Worm (Caenorhabditis elegans) whole organism, late embryonic: ENCODE measurements around the gene R186.3.

Experiments
- C38D4.7 ChIP-seq: fragments of 200-800 bp; sonication (Bioruptor generic); optimal IDR thresholded peaks from 2 replicates; lab custom pipeline; 2018; ENCODE audit warnings: mild to moderate bottlenecking, missing genetic modification characterization, moderate library complexity, missing compliant biosample characterization
- T23F11.4 ChIP-seq: fragments of 200-800 bp; sonication (Bioruptor generic); optimal IDR thresholded peaks from 2 replicates; lab custom pipeline; 2018; ENCODE audit warnings: mild to moderate bottlenecking, missing genetic modification characterization, missing compliant biosample characterization
- Y22D7AL.16 ChIP-seq: sonication (generic microtip); optimal IDR thresholded peaks from 2 replicates; lab custom pipeline; 2016; ENCODE audit warnings: missing genetic modification characterization, missing compliant biosample characterization
- ama-1 ChIP-seq: fragments of 150-350 bp; optimal IDR thresholded peaks from 2 replicates; lab custom pipeline; 2014
- ceh-18 ChIP-seq: sonication (generic microtip); optimal IDR thresholded peaks from 2 replicates; lab custom pipeline; 2016; ENCODE audit warnings: missing genetic modification characterization, missing compliant biosample characterization
- ceh-22 ChIP-seq: sonication (generic microtip); optimal IDR thresholded peaks from 2 replicates; lab custom pipeline; 2017; ENCODE audit warnings: missing biosample characterization, missing genetic modification characterization
- ceh-24 ChIP-seq: sonication (generic microtip); optimal IDR thresholded peaks from 2 replicates; lab custom pipeline; 2016; ENCODE audit warnings: mild to moderate bottlenecking, missing genetic modification characterization, missing compliant biosample characterization
- ceh-31 ChIP-seq: sonication (generic microtip); optimal IDR thresholded peaks from 2 replicates; lab custom pipeline; 2016; ENCODE audit warnings: missing genetic modification characterization, missing compliant biosample characterization
- ceh-45 ChIP-seq: fragments of 200-800 bp; sonication (Bioruptor generic); IDR thresholded peaks from 2 replicates; pipeline ENCODE4 v1.3.6; 2022; ENCODE audit warnings: missing genetic modification reagents, missing genetic modification characterization, missing compliant biosample characterization
- ceh-9 ChIP-seq: sonication (generic microtip); optimal IDR thresholded peaks from 2 replicates; lab custom pipeline; 2016; ENCODE audit warnings: mild to moderate bottlenecking, missing genetic modification characterization, inconsistent platforms, missing compliant biosample characterization
- dmd-4 ChIP-seq: sonication (generic microtip); optimal IDR thresholded peaks from 2 replicates; lab custom pipeline; 2016; ENCODE audit warnings: borderline replicate concordance, missing genetic modification characterization, missing compliant biosample characterization
- elt-2 ChIP-seq: sonication (generic microtip); optimal IDR thresholded peaks from 2 replicates; lab custom pipeline; 2016; ENCODE audit warnings: missing genetic modification reagents, missing genetic modification characterization, missing compliant biosample characterization
- elt-4 ChIP-seq: sonication (generic microtip); optimal IDR thresholded peaks from 2 replicates; lab custom pipeline; 2016; ENCODE audit warnings: missing genetic modification characterization, missing compliant biosample characterization
- ets-4 ChIP-seq: sonication (generic microtip); optimal IDR thresholded peaks from 2 replicates; lab custom pipeline; 2016; ENCODE audit warnings: missing genetic modification characterization, missing compliant biosample characterization
- eyg-1 ChIP-seq: sonication (generic microtip); optimal IDR thresholded peaks from 2 replicates; lab custom pipeline; 2016; ENCODE audit warnings: missing genotype, missing genetic modification characterization, missing compliant biosample characterization
- fkh-6 ChIP-seq: sonication (generic microtip); optimal IDR thresholded peaks from 2 replicates; lab custom pipeline; 2016; ENCODE audit warnings: missing genetic modification characterization, missing compliant biosample characterization
- hlh-15 ChIP-seq: sonication (generic microtip); optimal IDR thresholded peaks from 2 replicates; lab custom pipeline; 2016; ENCODE audit warnings: missing genetic modification characterization, missing compliant biosample characterization
- hlh-6 ChIP-seq: sonication (generic microtip); optimal IDR thresholded peaks from 2 replicates; lab custom pipeline; 2016; ENCODE audit warnings: missing genotype, missing genetic modification characterization, missing compliant biosample characterization
- nhr-11 ChIP-seq: fragments of 150-350 bp; optimal IDR thresholded peaks from 2 replicates; lab custom pipeline; 2014; ENCODE audit warnings: missing biosample characterization, missing genetic modification characterization
- npax-4 ChIP-seq: sonication (generic microtip); optimal IDR thresholded peaks from 2 replicates; lab custom pipeline; 2016; ENCODE audit warnings: missing genetic modification characterization, missing compliant biosample characterization
- odd-2 ChIP-seq: sonication (generic microtip); optimal IDR thresholded peaks from 2 replicates; lab custom pipeline; 2017; ENCODE audit warnings: antibody characterized with exemption, mild to moderate bottlenecking, missing genetic modification characterization, missing compliant biosample characterization
- pag-3 ChIP-seq: sonication (generic microtip); optimal IDR thresholded peaks from 2 replicates; lab custom pipeline; 2016; ENCODE audit warnings: missing compliant biosample characterization, missing genetic modification characterization, borderline replicate concordance
- pha-2 ChIP-seq: sonication (generic microtip); optimal IDR thresholded peaks from 2 replicates; lab custom pipeline; 2017; ENCODE audit warnings: mild to moderate bottlenecking, missing genetic modification characterization, missing compliant biosample characterization
- pqm-1 ChIP-seq: sonication (generic microtip); optimal IDR thresholded peaks from 2 replicates; lab custom pipeline; 2016; ENCODE audit warnings: missing genetic modification characterization, missing compliant biosample characterization
- pros-1 ChIP-seq: fragments of 150-350 bp; optimal IDR thresholded peaks from 2 replicates; lab custom pipeline; 2014; ENCODE audit warnings: missing biosample characterization, missing genetic modification reagents, missing genetic modification characterization
- rnt-1 ChIP-seq: sonication (generic microtip); optimal IDR thresholded peaks from 2 replicates; lab custom pipeline; 2016; ENCODE audit warnings: missing genetic modification characterization, missing compliant biosample characterization
- sox-2 ChIP-seq: fragments of 200-800 bp; sonication (Bioruptor generic); IDR thresholded peaks from 2 replicates; pipeline ENCODE4 v1.3.6; 2022; ENCODE audit warnings: missing genetic modification reagents, missing genetic modification characterization, missing compliant biosample characterization
- syd-9 ChIP-seq: sonication (generic microtip); optimal IDR thresholded peaks from 2 replicates; lab custom pipeline; 2016; ENCODE audit warnings: mild to moderate bottlenecking, missing genetic modification characterization, moderate library complexity, missing compliant biosample characterization
- unc-3 ChIP-seq, 2 experiments: fragments of 200-800 bp in 1 of 2; sonication (Bioruptor generic) in 1 of 2; sonication (generic microtip) in 1 of 2; conservative IDR thresholded peaks in 1 of 2; optimal IDR thresholded peaks in 1 of 2; 2 replicates each; pipeline versions ENCODE4 v1.3.6 to Lab custom; 2016 to 2022; ENCODE audit warnings: missing compliant biosample characterization in 2 of 2, missing genetic modification characterization in 2 of 2, missing genetic modification reagents in 1 of 2
- unc-42 ChIP-seq: sonication (generic microtip); optimal IDR thresholded peaks from 2 replicates; lab custom pipeline; 2016; ENCODE audit warnings: missing genotype, missing genetic modification characterization, missing compliant biosample characterization
- unc-55 ChIP-seq: sonication (generic microtip); optimal IDR thresholded peaks from 2 replicates; lab custom pipeline; 2017; ENCODE audit warnings: missing biosample characterization, missing genetic modification reagents, missing genetic modification characterization

R186.3 gene

DNA sequence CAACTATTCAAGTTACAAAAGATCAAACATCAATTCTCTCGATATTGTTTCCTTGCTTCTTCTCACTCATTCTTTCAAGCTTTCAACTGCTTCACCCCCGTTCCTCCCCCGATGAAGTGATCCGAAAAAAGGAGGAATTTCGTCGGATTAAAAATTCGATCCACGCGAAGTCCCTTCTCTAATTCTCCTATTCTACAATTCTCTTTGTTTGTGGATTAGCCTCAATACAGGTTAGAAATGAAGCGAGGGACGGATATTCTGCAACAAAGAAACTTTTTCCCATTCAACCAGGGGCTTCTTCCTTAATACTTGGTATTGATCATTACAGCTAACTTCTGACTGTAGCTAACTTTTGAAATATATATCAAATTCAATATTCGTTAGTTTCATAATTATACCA, 22.2 kb downstream of the R186.3 start, which contains the start of gene grl-2:
Gene grl-2, plus strand, starts transcription at position 301 of the 400 bp plus-strand sequence.
- TF ChIP-seq pqm-1 = no peak

DNA sequence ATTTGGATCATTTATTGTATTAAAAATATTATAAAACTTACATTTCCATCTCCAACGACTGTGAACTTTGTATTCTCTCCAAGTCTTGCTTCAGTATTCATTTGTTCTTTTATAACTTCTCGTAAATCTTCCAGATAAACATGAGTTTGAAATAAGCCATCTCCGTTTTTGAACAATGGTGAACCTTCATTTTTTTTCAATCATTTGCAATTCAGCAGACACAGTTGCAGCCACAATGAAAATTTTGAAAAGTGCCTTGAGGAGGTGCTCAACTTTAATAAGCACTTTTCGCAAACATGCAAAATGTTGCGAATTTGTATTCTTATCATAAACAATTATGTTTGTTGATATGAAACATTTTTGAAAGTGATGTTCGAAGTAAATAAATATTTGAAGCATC, 22.8 kb downstream of the R186.3 start, which contains the start of gene T16G1.3:
Gene T16G1.3, minus strand, starts transcription at position 101 of the 400 bp plus-strand sequence.
- TF ChIP-seq unc-3 (GFP tag; conservative IDR thresholded peaks at IDR 0.05; lab: Robert Waterston, UW) (no peak), unc-3 (tag; optimal IDR thresholded peaks at IDR 0.05; lab: Kevin White, UChicago) (no peak), odd-2 (no peak), fkh-6 (tag; lab: Kevin White, UChicago) (no peak), eyg-1 (tag; lab: Kevin White, UChicago) (no peak), ceh-24 (tag; lab: Kevin White, UChicago) (no peak), ceh-31 (tag; lab: Kevin White, UChicago) (no peak), pag-3 (no peak), hlh-6 (tag; lab: Kevin White, UChicago) (no peak), elt-2 (no peak), T23F11.4 (GFP tag; lab: Kevin White, UChicago) (no peak), unc-55 (GFP tag; lab: Kevin White, UChicago) (no peak), syd-9 (no peak), hlh-15 (no peak), ceh-9 (tag; lab: Kevin White, UChicago) (no peak)

- TF ChIP-seq unc-42 (tag; lab: Kevin White, UChicago) = no peak
- no peak for TF ChIP-seq nhr-11
- TF ChIP-seq pqm-1 = no peak
- TF ChIP-seq hlh-6 (tag; lab: Kevin White, UChicago) = no peak
- no peak for TF ChIP-seq ceh-9 (tag; lab: Kevin White, UChicago)
- TF ChIP-seq elt-2 = no peak
- no peak for TF ChIP-seq rnt-1 (tag; lab: Kevin White, UChicago)
- no peak for TF ChIP-seq npax-4 (tag; lab: Kevin White, UChicago)
- TF ChIP-seq pros-1 (tag; lab: Kevin White, UChicago) = no peak
- no peak for TF ChIP-seq dmd-4 (tag; lab: Kevin White, UChicago)
- no peak for TF ChIP-seq ceh-18 (tag; lab: Kevin White, UChicago)
- no peak for TF ChIP-seq ama-1
- TF ChIP-seq ceh-31 (tag; lab: Kevin White, UChicago) = no peak
- no peak for TF ChIP-seq sox-2 (GFP tag; lab: Robert Waterston, UW)
- no peak for TF ChIP-seq ets-4 (tag; lab: Kevin White, UChicago)
Measured at ce11 chrV:12943399-12943798, 23.6 kb downstream of the R186.3 start.

ce11 chrV:12941797-12942474, 25.1 kb downstream of the R186.3 start, which contains the start of gene T16G1.4:
Gene T16G1.4 (minus strand): TSS chrV:12941847.
- no peak for TF ChIP-seq ceh-45 (GFP tag; lab: Robert Waterston, UW)
- no peak for TF ChIP-seq hlh-15
- TF ChIP-seq pqm-1 = no peak
- TF ChIP-seq ceh-22 = no peak
- no peak for TF ChIP-seq unc-42 (tag; lab: Kevin White, UChicago)
- TF ChIP-seq C38D4.7 (GFP tag; lab: Kevin White, UChicago) = no peak
- no peak for TF ChIP-seq eyg-1 (tag; lab: Kevin White, UChicago)
- TF ChIP-seq, all 69 proteins: peak for 0

DNA sequence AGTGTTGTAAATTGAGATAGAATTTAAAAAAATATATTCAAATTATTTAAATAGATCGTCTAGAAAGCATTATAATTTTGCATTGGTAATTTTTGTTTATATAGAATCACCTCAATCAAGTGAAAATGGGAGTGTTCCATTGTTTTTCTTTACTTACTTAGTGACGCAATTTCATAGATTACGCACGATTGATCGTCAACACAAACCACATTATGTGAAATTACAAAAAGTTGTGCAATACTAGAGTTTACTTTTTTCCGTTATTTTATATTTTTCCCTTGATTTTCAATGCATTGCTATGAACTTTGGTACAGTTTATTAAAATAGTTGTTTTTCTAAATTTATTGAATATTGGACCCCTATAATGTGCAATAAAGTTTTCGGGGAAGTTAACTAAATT, 27.6 kb downstream of the R186.3 start, which contains the start of gene T16G1.5:
Gene T16G1.5, minus strand, starts transcription at position 119 of the 400 bp plus-strand sequence.
- TF ChIP-seq pag-3 (no peak), Y22D7AL.16 (no peak), ceh-22 (no peak), T23F11.4 (GFP tag; lab: Kevin White, UChicago) (no peak), ceh-31 (tag; lab: Kevin White, UChicago) (no peak), elt-4 (tag; lab: Kevin White, UChicago) (no peak), pha-2 (no peak), elt-2 (no peak)
